Worm (Caenorhabditis elegans) whole organism, midembryonic: Measurements from ENCODE around the gene C25H3.7.

Experiments
- flt-1 ChIP-seq: fragments of 200-800 bp; sonication (Bioruptor generic); IDR thresholded peaks from 2 replicates; pipeline ENCODE4 v1.3.6; 2022; ENCODE audit warnings: missing genetic modification characterization, missing compliant biosample characterization
- med-1 ChIP-seq: sonication (generic microtip); optimal IDR thresholded peaks from 2 replicates; lab custom pipeline; 2017; ENCODE audit warnings: missing genetic modification characterization, mild to moderate bottlenecking, missing compliant biosample characterization, antibody characterized with exemption, missing genetic modification reagents; ENCODE audit not compliant: insufficient read depth
- ref-1 ChIP-seq: fragments of 200-800 bp; sonication (Bioruptor generic); conservative IDR thresholded peaks from 2 replicates; pipeline ENCODE4 v1.3.6; 2022; ENCODE audit warnings: missing genetic modification reagents, missing genetic modification characterization, missing compliant biosample characterization
- ztf-23 ChIP-seq: fragments of 200-800 bp; sonication (Bioruptor generic); IDR thresholded peaks from 2 replicates; pipeline ENCODE4 v1.3.6; 2022; ENCODE audit warnings: missing genetic modification reagents, missing genetic modification characterization, missing compliant biosample characterization

DNA sequence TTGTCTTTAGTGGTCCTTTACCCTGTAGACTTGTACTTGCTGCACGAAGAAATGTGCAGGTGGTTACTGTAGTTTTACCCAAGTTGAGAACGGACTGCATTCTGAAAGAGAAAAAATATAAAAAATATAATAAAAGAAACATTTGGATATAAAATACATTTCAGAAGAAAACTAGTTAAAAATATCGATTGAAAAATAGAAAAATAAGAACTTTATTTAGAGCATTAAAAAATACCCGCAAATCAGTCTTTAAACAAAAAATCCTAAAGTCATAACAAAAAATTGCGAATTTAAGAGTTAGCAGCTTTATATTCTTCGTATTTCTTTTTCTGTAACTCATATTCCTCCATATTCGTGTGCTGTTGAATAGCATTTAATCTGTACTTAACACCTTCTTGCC lies at the start of gene C25H3.7:
- TF ChIP-seq flt-1 (GFP tag; lab: Robert Waterston, UW) (no peak), med-1 (no peak), ref-1 (GFP tag; lab: Robert Waterston, UW) (no peak), ztf-23 (GFP tag; lab: Robert Waterston, UW) (no peak)
